Worm (Caenorhabditis elegans) whole organism, early embryonic: Measurements from ENCODE around the gene F22E5.6.

ENCODE experiments used
- F13C5.2 ChIP-seq: sonication (generic microtip); optimal IDR thresholded peaks from 2 replicates; lab custom pipeline; 2017; ENCODE audit warnings: mild to moderate bottlenecking, missing genetic modification characterization, inconsistent platforms, missing compliant biosample characterization
- ama-1 ChIP-seq: fragments of 150-350 bp; optimal IDR thresholded peaks from 2 replicates; lab custom pipeline; 2014
- flt-1 ChIP-seq: fragments of 200-800 bp; sonication (Bioruptor generic); IDR thresholded peaks from 2 replicates; pipeline ENCODE4 v1.3.6; 2022; ENCODE audit warnings: missing genetic modification characterization, missing compliant biosample characterization
- pes-1 ChIP-seq: fragments of 200-800 bp; sonication (Bioruptor generic); IDR thresholded peaks from 2 replicates; pipeline ENCODE4 v1.3.6; 2022; ENCODE audit warnings: missing genetic modification reagents, missing genetic modification characterization, missing compliant biosample characterization
- scrt-1 ChIP-seq: fragments of 200-800 bp; sonication (Bioruptor generic); IDR thresholded peaks from 2 replicates; pipeline ENCODE4 v1.3.6; 2022; ENCODE audit warnings: missing genetic modification characterization, missing compliant biosample characterization
- sea-1 ChIP-seq: fragments of 200-800 bp; sonication (Bioruptor generic); conservative IDR thresholded peaks from 2 replicates; pipeline ENCODE4 v1.3.6; 2022; ENCODE audit warnings: missing genetic modification characterization, missing compliant biosample characterization

ce11 chrII:2684783-2685182 is 35.1 kb downstream of the F22E5.6 start:
- no peak for TF ChIP-seq ama-1
- TF ChIP-seq pes-1 (GFP tag; lab: Robert Waterston, UW), result no peak
- TF ChIP-seq scrt-1, result no peak
- TF ChIP-seq F13C5.2 (tag; lab: Kevin White, UChicago), result no peak
- TF ChIP-seq flt-1, result no peak
- no peak for TF ChIP-seq sea-1
